Fruit fly (Drosophila melanogaster): Measurements from ENCODE around the gene Oatp74D.

The Oatp74D gene

DNA sequence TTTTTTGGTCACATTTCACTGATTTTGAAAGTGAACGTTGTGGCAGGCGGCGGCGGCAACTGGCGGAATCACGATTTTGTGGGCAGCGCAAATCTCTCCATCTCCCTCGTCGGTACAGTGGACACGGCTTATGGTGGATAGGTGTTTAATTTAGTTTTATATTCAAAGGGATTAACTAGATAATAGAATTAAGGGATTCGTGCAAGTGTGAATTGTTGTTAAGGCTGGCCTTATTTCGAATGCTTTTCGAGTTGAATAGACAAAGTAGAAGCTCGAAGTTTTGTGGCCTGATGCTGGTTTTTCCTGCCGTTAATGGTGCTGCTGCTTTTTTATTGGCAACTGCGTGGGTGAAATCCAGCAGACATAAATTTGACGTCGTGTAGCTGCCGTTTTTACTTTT is 11.1 kb downstream of the Oatp74D start:
- TF ChIP-seq CG8478 (optimal IDR thresholded peaks at IDR 0.05) (no peak), CTCF (optimal IDR thresholded peaks at IDR 0.05) (no peak)

DNA sequence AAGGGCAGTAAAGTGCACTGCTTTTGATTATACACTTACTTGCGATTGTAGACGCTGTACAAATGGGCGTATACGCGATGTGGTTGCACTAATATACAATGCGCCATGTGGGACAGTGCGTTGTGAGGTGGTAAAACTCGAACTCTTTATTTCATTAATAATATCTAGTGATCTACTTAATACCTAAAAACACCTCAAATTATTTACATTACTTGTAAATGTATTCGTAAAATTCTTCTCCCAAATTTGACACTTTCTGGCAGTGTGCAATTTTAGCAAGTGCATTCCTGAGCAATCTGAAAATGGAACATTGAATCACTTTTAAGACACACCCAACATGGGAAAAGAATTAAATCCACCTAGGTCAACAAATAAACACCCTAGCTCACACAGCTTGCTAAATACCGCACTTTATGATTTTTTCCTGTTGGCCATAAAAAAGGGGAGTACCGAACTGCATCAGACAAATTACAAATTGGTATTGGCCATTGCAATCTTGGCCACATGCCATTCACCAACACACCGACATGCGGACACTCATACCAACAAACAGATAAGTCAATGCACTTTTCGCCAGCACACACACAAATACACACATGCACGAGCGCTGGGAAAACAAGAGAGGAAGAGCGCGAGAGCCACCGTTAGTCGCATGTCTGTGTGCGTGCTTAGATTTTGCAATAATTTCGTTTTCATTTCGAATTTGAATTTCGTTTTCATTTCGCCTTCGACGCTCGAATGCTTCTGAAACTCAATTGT is 12.2 kb downstream of the Oatp74D start:
- TF ChIP-seq CG8478 (optimal IDR thresholded peaks at IDR 0.05) (no peak), CTCF (optimal IDR thresholded peaks at IDR 0.05) (no peak)

- TF ChIP-seq CG8478 (optimal IDR thresholded peaks at IDR 0.05) (no peak), CTCF (optimal IDR thresholded peaks at IDR 0.05) (no peak)
Measured at dm6 chr3L:17500315-17500985, 13.5 kb downstream of the Oatp74D start.

dm6 chr3L:17502235-17502634 is 15.3 kb downstream of the Oatp74D start:
- TF ChIP-seq CG8478 (optimal IDR thresholded peaks at IDR 0.05) (no peak), CTCF (optimal IDR thresholded peaks at IDR 0.05) (no peak)

DNA sequence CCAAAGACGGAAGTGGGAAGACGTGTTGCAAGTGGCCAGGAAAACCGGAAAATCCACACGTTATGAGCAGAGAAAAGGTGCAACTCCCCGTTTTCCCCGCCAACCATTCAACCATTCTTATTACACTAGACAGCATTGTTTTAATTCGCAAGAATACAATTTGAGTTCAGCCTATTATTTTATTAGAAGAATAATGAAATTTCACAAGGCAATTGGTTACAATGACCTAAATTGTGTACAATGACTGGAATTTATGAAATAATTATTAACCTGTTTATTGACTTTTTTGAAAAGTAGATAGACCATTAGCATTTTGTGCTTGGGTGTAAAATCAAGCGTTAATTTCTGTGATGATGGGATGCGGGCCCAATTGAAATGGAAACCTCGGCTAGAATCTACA is 17.6 kb downstream of the Oatp74D start:
- TF ChIP-seq CG8478 (optimal IDR thresholded peaks at IDR 0.05) = no peak
- no peak for TF ChIP-seq CTCF (optimal IDR thresholded peaks at IDR 0.05)

DNA sequence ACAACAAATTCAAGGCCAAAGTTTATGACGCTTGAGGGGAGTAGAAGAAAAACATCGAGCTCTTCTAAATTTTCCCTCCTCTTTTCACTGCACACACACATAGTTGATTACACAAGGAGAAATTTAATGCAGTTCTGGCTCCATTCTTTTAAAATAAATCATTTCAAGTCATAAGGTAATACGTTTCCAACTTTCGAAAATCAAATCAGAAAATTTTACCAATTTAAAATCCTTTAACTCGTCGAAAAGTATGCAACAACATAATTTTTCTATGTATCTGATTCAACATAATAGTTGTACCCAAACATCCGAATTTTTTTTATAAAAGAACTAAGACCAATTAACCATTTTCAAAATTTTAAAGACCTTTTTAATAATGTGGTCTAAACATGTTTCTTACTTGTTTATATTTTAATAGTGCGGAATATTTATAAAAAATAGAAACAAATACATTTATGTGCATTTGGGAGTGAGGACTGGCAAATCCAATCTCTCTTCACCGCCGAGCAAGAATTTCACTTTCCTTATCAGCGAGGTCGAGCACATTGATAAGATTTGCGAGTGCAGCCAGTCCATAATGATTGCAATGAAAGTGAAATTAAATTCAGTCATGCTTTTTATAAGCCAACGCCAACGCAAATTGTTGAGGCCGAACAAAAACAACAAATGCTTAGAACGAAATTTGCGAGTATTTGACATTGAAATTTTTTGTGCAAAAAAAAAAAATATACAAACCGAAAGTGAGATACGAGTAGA is 19.3 kb downstream of the Oatp74D start:
- TF ChIP-seq CTCF (optimal IDR thresholded peaks at IDR 0.05) (no peak), CG8478 (optimal IDR thresholded peaks at IDR 0.05) (no peak)

dm6 chr3L:17506830-17507229 is 19.9 kb downstream of the Oatp74D start:
- TF ChIP-seq CG8478 (optimal IDR thresholded peaks at IDR 0.05) (no peak), CTCF (optimal IDR thresholded peaks at IDR 0.05) (no peak)

- TF ChIP-seq CG8478 (optimal IDR thresholded peaks at IDR 0.05) (no peak), CTCF (optimal IDR thresholded peaks at IDR 0.05) (no peak)
Measured at dm6 chr3L:17513492-17513891, 26.6 kb downstream of the Oatp74D start.

DNA sequence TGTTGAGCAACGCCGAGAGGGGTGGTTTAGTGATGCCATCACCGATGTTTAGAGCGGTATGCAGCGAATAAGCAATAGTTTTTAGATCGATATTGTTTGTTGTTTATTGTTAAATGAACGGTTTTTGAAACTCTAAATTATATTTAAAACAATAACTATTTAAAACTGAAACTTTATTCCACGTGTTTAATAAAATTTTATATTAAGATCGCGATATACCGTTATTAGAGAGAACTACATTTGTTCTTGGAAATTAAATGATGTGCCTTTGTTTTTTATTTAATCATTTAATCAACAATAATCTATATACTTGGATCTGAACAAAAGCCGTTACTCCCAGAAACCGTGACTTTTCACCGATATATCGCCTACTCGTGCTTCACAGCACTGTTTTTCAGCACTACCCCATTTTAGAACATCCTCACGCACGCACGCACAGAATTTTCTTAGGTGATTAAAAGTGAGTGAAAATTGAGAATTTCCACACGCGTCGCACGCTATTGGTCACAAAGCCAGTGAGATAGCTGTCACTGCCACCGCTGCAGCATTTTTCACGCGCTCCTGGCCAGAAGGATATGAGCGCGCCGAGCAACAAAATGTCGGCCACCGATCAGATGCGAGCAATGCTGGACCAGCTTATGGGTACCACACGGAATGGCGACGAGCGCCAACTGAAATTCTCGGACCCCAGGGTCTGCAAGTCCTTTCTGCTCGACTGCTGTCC is 27.1 kb downstream of the Oatp74D start, which contains the start of the genes U4-U6-60K and CG7564:
Gene U4-U6-60K, minus strand, starts transcription at position 20 of the 724 bp plus-strand sequence.
Gene CG7564, plus strand, starts transcription at position 406 of the 724 bp plus-strand sequence.
- TF ChIP-seq CG8478 (optimal IDR thresholded peaks at IDR 0.05) (no peak), CTCF (optimal IDR thresholded peaks at IDR 0.05) (no peak)

dm6 chr3L:17529511-17530194 is 42.7 kb downstream of the Oatp74D start, which contains the start of the genes Edc3 and Nedd4:
TSS of gene Edc3 (minus strand) at chr3L:17529861.
TSS of gene Nedd4 (plus strand) at chr3L:17530081.
- no peak for TF ChIP-seq CG8478 (optimal IDR thresholded peaks at IDR 0.05)
- no peak for TF ChIP-seq CTCF (optimal IDR thresholded peaks at IDR 0.05)

- no peak for TF ChIP-seq CG8478 (optimal IDR thresholded peaks at IDR 0.05)
- no peak for TF ChIP-seq CTCF (optimal IDR thresholded peaks at IDR 0.05)
Measured at dm6 chr3L:17530471-17531149, 43.7 kb downstream of the Oatp74D start.

DNA sequence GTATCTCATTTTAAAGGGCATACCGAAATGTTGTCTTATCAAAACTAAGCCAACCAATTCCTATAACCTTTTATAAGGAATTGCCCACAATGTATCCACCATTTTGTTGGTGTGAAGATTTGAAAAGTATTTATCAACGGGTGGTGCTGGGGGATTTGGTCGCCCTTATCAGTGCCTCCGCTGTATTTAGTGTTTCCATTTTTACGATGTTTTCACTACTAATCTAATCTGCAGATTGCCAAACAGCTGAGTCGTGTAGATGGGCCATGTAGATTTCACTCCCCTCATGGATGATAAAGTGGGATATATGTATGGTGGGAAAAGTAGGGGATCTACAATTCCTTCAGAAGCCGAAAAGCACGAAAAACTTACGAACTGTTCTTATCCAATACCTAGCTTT is 44.5 kb downstream of the Oatp74D start:
- TF ChIP-seq CTCF (optimal IDR thresholded peaks at IDR 0.05) (no peak), CG8478 (optimal IDR thresholded peaks at IDR 0.05) (no peak)

dm6 chr3L:17532197-17532596 is 45.3 kb downstream of the Oatp74D start:
- TF ChIP-seq CG8478 (optimal IDR thresholded peaks at IDR 0.05) (no peak), CTCF (optimal IDR thresholded peaks at IDR 0.05) (no peak)
